Worm (Caenorhabditis elegans) whole organism, late embryonic: ENCODE measurements around the gene K09E2.2.

Source experiments
- C08G9.2 ChIP-seq: sonication (generic microtip); optimal IDR thresholded peaks from 2 replicates; lab custom pipeline; 2016; ENCODE audit warnings: mild to moderate bottlenecking, missing genetic modification characterization, moderate library complexity, missing compliant biosample characterization
- F13H6.1 ChIP-seq: sonication (generic microtip); optimal IDR thresholded peaks from 2 replicates; lab custom pipeline; 2016; ENCODE audit warnings: missing genetic modification characterization, missing compliant biosample characterization
- T23F11.4 ChIP-seq: fragments of 200-800 bp; sonication (Bioruptor generic); optimal IDR thresholded peaks from 2 replicates; lab custom pipeline; 2018; ENCODE audit warnings: mild to moderate bottlenecking, missing genetic modification characterization, missing compliant biosample characterization
- Y22D7AL.16 ChIP-seq: sonication (generic microtip); optimal IDR thresholded peaks from 2 replicates; lab custom pipeline; 2016; ENCODE audit warnings: missing genetic modification characterization, missing compliant biosample characterization
- ahr-1 ChIP-seq: sonication (generic microtip); optimal IDR thresholded peaks from 2 replicates; lab custom pipeline; 2016; ENCODE audit warnings: missing genetic modification characterization, missing compliant biosample characterization
- ama-1 ChIP-seq: fragments of 150-350 bp; optimal IDR thresholded peaks from 2 replicates; lab custom pipeline; 2014
- ceh-18 ChIP-seq: sonication (generic microtip); optimal IDR thresholded peaks from 2 replicates; lab custom pipeline; 2016; ENCODE audit warnings: missing genetic modification characterization, missing compliant biosample characterization
- ceh-19 ChIP-seq: fragments of 200-800 bp; sonication (Bioruptor generic); optimal IDR thresholded peaks from 2 replicates; lab custom pipeline; 2018; ENCODE audit warnings: mild to moderate bottlenecking, missing genetic modification characterization, missing compliant biosample characterization
- ceh-2 ChIP-seq: sonication (generic microtip); optimal IDR thresholded peaks from 2 replicates; lab custom pipeline; 2016; ENCODE audit warnings: missing genotype, missing genetic modification characterization, missing compliant biosample characterization
- ceh-22 ChIP-seq: sonication (generic microtip); optimal IDR thresholded peaks from 2 replicates; lab custom pipeline; 2017; ENCODE audit warnings: missing biosample characterization, missing genetic modification characterization
- ceh-30 ChIP-seq: fragments of 150-350 bp; optimal IDR thresholded peaks from 2 replicates; lab custom pipeline; 2014; ENCODE audit warnings: missing biosample characterization, missing genetic modification characterization
- ceh-31 ChIP-seq: sonication (generic microtip); optimal IDR thresholded peaks from 2 replicates; lab custom pipeline; 2016; ENCODE audit warnings: missing genetic modification characterization, missing compliant biosample characterization
- ceh-45 ChIP-seq: fragments of 200-800 bp; sonication (Bioruptor generic); IDR thresholded peaks from 2 replicates; pipeline ENCODE4 v1.3.6; 2022; ENCODE audit warnings: missing genetic modification reagents, missing genetic modification characterization, missing compliant biosample characterization
- ceh-48 ChIP-seq: sonication (generic microtip); optimal IDR thresholded peaks from 2 replicates; lab custom pipeline; 2016; ENCODE audit warnings: missing genetic modification characterization, inconsistent platforms, missing compliant biosample characterization
- ceh-6 ChIP-seq: fragments of 200-800 bp; sonication (Bioruptor generic); optimal IDR thresholded peaks from 2 replicates; lab custom pipeline; 2018; ENCODE audit warnings: mild to moderate bottlenecking, missing genetic modification characterization, missing compliant biosample characterization
- ceh-9 ChIP-seq: sonication (generic microtip); optimal IDR thresholded peaks from 2 replicates; lab custom pipeline; 2016; ENCODE audit warnings: mild to moderate bottlenecking, missing genetic modification characterization, inconsistent platforms, missing compliant biosample characterization
- dve-1 ChIP-seq: sonication (generic microtip); optimal IDR thresholded peaks from 2 replicates; lab custom pipeline; 2017; ENCODE audit warnings: antibody characterized with exemption, mild to moderate bottlenecking, missing genetic modification characterization, missing compliant biosample characterization
- elt-2 ChIP-seq: sonication (generic microtip); optimal IDR thresholded peaks from 2 replicates; lab custom pipeline; 2016; ENCODE audit warnings: missing genetic modification reagents, missing genetic modification characterization, missing compliant biosample characterization
- elt-4 ChIP-seq: sonication (generic microtip); optimal IDR thresholded peaks from 2 replicates; lab custom pipeline; 2016; ENCODE audit warnings: missing genetic modification characterization, missing compliant biosample characterization
- ets-4 ChIP-seq: sonication (generic microtip); optimal IDR thresholded peaks from 2 replicates; lab custom pipeline; 2016; ENCODE audit warnings: missing genetic modification characterization, missing compliant biosample characterization
- eyg-1 ChIP-seq: sonication (generic microtip); optimal IDR thresholded peaks from 2 replicates; lab custom pipeline; 2016; ENCODE audit warnings: missing genotype, missing genetic modification characterization, missing compliant biosample characterization
- fax-1 ChIP-seq: sonication (generic microtip); optimal IDR thresholded peaks from 2 replicates; lab custom pipeline; 2016; ENCODE audit warnings: missing genotype, missing genetic modification characterization, missing compliant biosample characterization
- fkh-10 ChIP-seq: fragments of 150-350 bp; optimal IDR thresholded peaks from 2 replicates; lab custom pipeline; 2014; ENCODE audit warnings: missing biosample characterization, missing genetic modification reagents, missing genetic modification characterization
- fkh-6 ChIP-seq: sonication (generic microtip); optimal IDR thresholded peaks from 2 replicates; lab custom pipeline; 2016; ENCODE audit warnings: missing genetic modification characterization, missing compliant biosample characterization
- gmeb-2 ChIP-seq: sonication (generic microtip); optimal IDR thresholded peaks from 2 replicates; lab custom pipeline; 2016; ENCODE audit warnings: missing genetic modification characterization, inconsistent platforms, missing compliant biosample characterization
- hlh-13 ChIP-seq: fragments of 200-800 bp; sonication (Bioruptor generic); optimal IDR thresholded peaks from 2 replicates; lab custom pipeline; 2018; ENCODE audit warnings: mild to moderate bottlenecking, missing genetic modification characterization, missing compliant biosample characterization
- hlh-15 ChIP-seq: sonication (generic microtip); optimal IDR thresholded peaks from 2 replicates; lab custom pipeline; 2016; ENCODE audit warnings: missing genetic modification characterization, missing compliant biosample characterization
- hlh-30 ChIP-seq: sonication (generic microtip); optimal IDR thresholded peaks from 2 replicates; lab custom pipeline; 2017; ENCODE audit warnings: antibody characterized with exemption, missing genetic modification characterization, missing compliant biosample characterization; ENCODE audit not compliant: insufficient read depth
- hlh-6 ChIP-seq: sonication (generic microtip); optimal IDR thresholded peaks from 2 replicates; lab custom pipeline; 2016; ENCODE audit warnings: missing genotype, missing genetic modification characterization, missing compliant biosample characterization
- madf-2 ChIP-seq: sonication (generic microtip); optimal IDR thresholded peaks from 2 replicates; lab custom pipeline; 2017; ENCODE audit warnings: missing genetic modification characterization, missing compliant biosample characterization
- nfya-1 ChIP-seq: sonication (generic microtip); optimal IDR thresholded peaks from 2 replicates; lab custom pipeline; 2017; ENCODE audit warnings: missing genetic modification characterization, mild to moderate bottlenecking, missing compliant biosample characterization, antibody characterized with exemption, moderate library complexity
- npax-4 ChIP-seq: sonication (generic microtip); optimal IDR thresholded peaks from 2 replicates; lab custom pipeline; 2016; ENCODE audit warnings: missing genetic modification characterization, missing compliant biosample characterization
- odd-2 ChIP-seq: sonication (generic microtip); optimal IDR thresholded peaks from 2 replicates; lab custom pipeline; 2017; ENCODE audit warnings: antibody characterized with exemption, mild to moderate bottlenecking, missing genetic modification characterization, missing compliant biosample characterization
- pag-3 ChIP-seq: sonication (generic microtip); optimal IDR thresholded peaks from 2 replicates; lab custom pipeline; 2016; ENCODE audit warnings: missing compliant biosample characterization, missing genetic modification characterization, borderline replicate concordance
- pax-1 ChIP-seq: fragments of 150-350 bp; optimal IDR thresholded peaks from 2 replicates; lab custom pipeline; 2014; ENCODE audit warnings: missing biosample characterization, missing genetic modification characterization
- pha-2 ChIP-seq: sonication (generic microtip); optimal IDR thresholded peaks from 2 replicates; lab custom pipeline; 2017; ENCODE audit warnings: mild to moderate bottlenecking, missing genetic modification characterization, missing compliant biosample characterization
- pha-4 ChIP-seq: fragments of 150-350 bp; optimal IDR thresholded peaks from 2 replicates; lab custom pipeline; 2018; ENCODE audit warnings: missing biosample characterization, missing genetic modification reagents, missing genetic modification characterization
- pqm-1 ChIP-seq: sonication (generic microtip); optimal IDR thresholded peaks from 2 replicates; lab custom pipeline; 2016; ENCODE audit warnings: missing genetic modification characterization, missing compliant biosample characterization
- pros-1 ChIP-seq: fragments of 150-350 bp; optimal IDR thresholded peaks from 2 replicates; lab custom pipeline; 2014; ENCODE audit warnings: missing biosample characterization, missing genetic modification reagents, missing genetic modification characterization
- rnt-1 ChIP-seq: sonication (generic microtip); optimal IDR thresholded peaks from 2 replicates; lab custom pipeline; 2016; ENCODE audit warnings: missing genetic modification characterization, missing compliant biosample characterization
- sox-2 ChIP-seq: fragments of 200-800 bp; sonication (Bioruptor generic); IDR thresholded peaks from 2 replicates; pipeline ENCODE4 v1.3.6; 2022; ENCODE audit warnings: missing genetic modification reagents, missing genetic modification characterization, missing compliant biosample characterization
- sox-4 ChIP-seq: sonication (generic microtip); optimal IDR thresholded peaks from 2 replicates; lab custom pipeline; 2017; ENCODE audit warnings: mild to moderate bottlenecking, missing genetic modification characterization, inconsistent platforms, missing compliant biosample characterization
- syd-9 ChIP-seq: sonication (generic microtip); optimal IDR thresholded peaks from 2 replicates; lab custom pipeline; 2016; ENCODE audit warnings: mild to moderate bottlenecking, missing genetic modification characterization, moderate library complexity, missing compliant biosample characterization
- tbx-2 ChIP-seq: sonication (generic microtip); optimal IDR thresholded peaks from 2 replicates; lab custom pipeline; 2016; ENCODE audit warnings: missing genetic modification characterization, missing compliant biosample characterization
- ttx-3 ChIP-seq: sonication (generic microtip); optimal IDR thresholded peaks from 2 replicates; lab custom pipeline; 2016; ENCODE audit warnings: missing genetic modification reagents, missing genetic modification characterization, missing compliant biosample characterization
- unc-3 ChIP-seq, 2 experiments: fragments of 200-800 bp in 1 of 2; sonication (Bioruptor generic) in 1 of 2; sonication (generic microtip) in 1 of 2; conservative IDR thresholded peaks in 1 of 2; optimal IDR thresholded peaks in 1 of 2; 2 replicates each; pipeline versions ENCODE4 v1.3.6 to Lab custom; 2016 to 2022; ENCODE audit warnings: missing compliant biosample characterization in 2 of 2, missing genetic modification characterization in 2 of 2, missing genetic modification reagents in 1 of 2
- unc-42 ChIP-seq: sonication (generic microtip); optimal IDR thresholded peaks from 2 replicates; lab custom pipeline; 2016; ENCODE audit warnings: missing genotype, missing genetic modification characterization, missing compliant biosample characterization
- zip-5 ChIP-seq: sonication (generic microtip); optimal IDR thresholded peaks from 2 replicates; lab custom pipeline; 2016; ENCODE audit warnings: missing genetic modification characterization, missing compliant biosample characterization
- ztf-16 ChIP-seq: sonication (generic microtip); optimal IDR thresholded peaks from 2 replicates; lab custom pipeline; 2017; ENCODE audit warnings: missing genetic modification characterization, missing compliant biosample characterization

Gene K09E2.2

DNA sequence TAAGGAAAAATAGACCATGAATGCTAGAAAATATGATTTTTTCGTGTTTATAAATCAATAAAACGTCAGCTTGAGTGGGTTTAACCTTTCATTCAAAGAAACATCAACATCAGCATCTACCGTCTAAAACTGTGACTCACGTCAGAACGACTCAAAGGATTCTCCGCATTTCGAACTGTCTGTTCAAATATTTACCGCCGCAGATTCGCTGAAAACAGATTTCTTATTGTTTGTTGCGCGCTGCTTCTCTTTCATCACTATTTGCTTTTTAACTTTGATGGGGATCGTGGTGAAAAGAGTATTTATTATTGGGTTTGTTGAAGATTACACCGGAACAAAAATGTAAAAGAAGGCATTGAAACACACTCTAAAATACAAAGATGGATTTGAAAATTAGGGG lies 48.4 kb downstream of the K09E2.2 start:
- no peak for TF ChIP-seq ama-1 (lab: Kevin White, UChicago)
- no peak for TF ChIP-seq hlh-6 (tag; lab: Kevin White, UChicago)
- no peak for TF ChIP-seq ceh-48 (tag; lab: Kevin White, UChicago)
- TF ChIP-seq fkh-6 (tag; lab: Kevin White, UChicago): no peak

DNA sequence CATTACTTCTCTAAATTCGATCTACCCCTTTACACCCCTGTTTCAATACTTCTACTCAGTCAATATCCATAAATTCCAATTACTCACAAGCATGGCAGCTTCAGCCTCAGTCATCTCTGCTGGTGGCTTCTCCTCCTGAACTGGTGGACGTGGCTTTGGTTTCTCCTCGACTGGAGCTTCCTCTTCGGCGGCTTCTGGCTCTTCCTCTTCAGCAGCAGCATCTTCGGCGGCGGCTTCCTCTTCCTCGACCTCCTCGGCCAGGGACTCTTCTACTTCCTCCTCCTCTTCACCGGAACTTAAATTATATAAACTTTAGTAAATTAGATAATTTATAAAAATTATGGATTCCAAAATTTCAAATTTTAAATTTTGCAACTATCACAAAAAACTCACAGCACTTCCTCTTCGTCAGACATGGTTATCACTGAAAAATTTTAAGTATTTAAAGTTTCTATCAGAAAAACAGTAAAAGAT lies 50.3 kb downstream of the K09E2.2 start, which contains the start of gene tnt-2:
Gene tnt-2, minus strand, starts transcription at position 424 of the 474 bp plus-strand sequence.
- TF ChIP-seq fax-1 (no peak), ceh-30 (no peak), fkh-10 (GFP tag; lab: Kevin White, UChicago) (no peak), ama-1 (lab: Kevin White, UChicago) (no peak)
- TF ChIP-seq, all 69 proteins: peak for 0

ce11 chrX:8723840-8724239 lies 51.0 kb downstream of the K09E2.2 start:
- TF ChIP-seq fkh-6 (tag; lab: Kevin White, UChicago): no peak
- TF ChIP-seq ceh-2: no peak
- no peak for TF ChIP-seq elt-4 (tag; lab: Kevin White, UChicago)
- peak; percentile 43 for TF ChIP-seq tbx-2 (tag; lab: Kevin White, UChicago)
- no peak for TF ChIP-seq pax-1 (tag; lab: Kevin White, UChicago)
- no peak for TF ChIP-seq ceh-19 (GFP tag; lab: Kevin White, UChicago)
- no peak for TF ChIP-seq pag-3
- TF ChIP-seq ceh-45 (GFP tag; lab: Robert Waterston, UW): no peak
- TF ChIP-seq dve-1 (tag; lab: Kevin White, UChicago): no peak
- no peak for TF ChIP-seq hlh-13 (GFP tag; lab: Kevin White, UChicago)
- no peak for TF ChIP-seq fkh-10 (GFP tag; lab: Kevin White, UChicago)
- TF ChIP-seq ttx-3: no peak
- no peak for TF ChIP-seq hlh-15 (tag; lab: Kevin White, UChicago)
- no peak for TF ChIP-seq F13H6.1 (tag; lab: Kevin White, UChicago)
- TF ChIP-seq gmeb-2 (tag; lab: Kevin White, UChicago): no peak
- no peak for TF ChIP-seq pqm-1 (tag; lab: Kevin White, UChicago)
- no peak for TF ChIP-seq unc-3 (GFP tag; conservative IDR thresholded peaks at IDR 0.05; lab: Robert Waterston, UW)
- no peak for TF ChIP-seq unc-3 (tag; optimal IDR thresholded peaks at IDR 0.05; lab: Kevin White, UChicago)
- TF ChIP-seq C08G9.2 (tag; lab: Kevin White, UChicago): no peak
- TF ChIP-seq pha-2 (tag; lab: Kevin White, UChicago): no peak
- no peak for TF ChIP-seq zip-5 (tag; lab: Kevin White, UChicago)
- TF ChIP-seq ama-1 (lab: Kevin White, UChicago): no peak
- TF ChIP-seq madf-2 (tag; lab: Kevin White, UChicago): no peak
- TF ChIP-seq ceh-9: no peak
- TF ChIP-seq ets-4: no peak
- TF ChIP-seq fax-1: no peak
- TF ChIP-seq pros-1 (tag; lab: Kevin White, UChicago): no peak
- no peak for TF ChIP-seq sox-4
- TF ChIP-seq T23F11.4 (GFP tag; lab: Kevin White, UChicago): no peak
- no peak for TF ChIP-seq elt-2
- no peak for TF ChIP-seq sox-2
- no peak for TF ChIP-seq hlh-30
- no peak for TF ChIP-seq ceh-31 (tag; lab: Kevin White, UChicago)
- TF ChIP-seq Y22D7AL.16 (tag; lab: Kevin White, UChicago): no peak
- TF ChIP-seq syd-9: peak; percentile 2
- peak; percentile 90 for TF ChIP-seq rnt-1 (tag; lab: Kevin White, UChicago)
- TF ChIP-seq eyg-1 (tag; lab: Kevin White, UChicago): no peak
- TF ChIP-seq nfya-1: peak; percentile 25
- peak; percentile 97 for TF ChIP-seq ceh-18
- no peak for TF ChIP-seq npax-4 (tag; lab: Kevin White, UChicago)
- TF ChIP-seq ahr-1 (tag; lab: Kevin White, UChicago): no peak
- TF ChIP-seq ztf-16 (tag; lab: Kevin White, UChicago): no peak
- no peak for TF ChIP-seq unc-42 (tag; lab: Kevin White, UChicago)
- no peak for TF ChIP-seq ceh-6 (GFP tag; lab: Kevin White, UChicago)
- no peak for TF ChIP-seq odd-2 (tag; lab: Kevin White, UChicago)
- no peak for TF ChIP-seq ceh-22 (tag; lab: Kevin White, UChicago)
- no peak for TF ChIP-seq pha-4
